Worm (Caenorhabditis elegans) whole organism, early embryonic: ENCODE data around the gene F45B8.5.

Experiments
- B0310.2 ChIP-seq: sonication (generic microtip); optimal IDR thresholded peaks from 2 replicates; lab custom pipeline; 2016; ENCODE audit warnings: mild to moderate bottlenecking, missing genetic modification characterization, missing compliant biosample characterization
- ama-1 ChIP-seq: fragments of 150-350 bp; optimal IDR thresholded peaks from 2 replicates; lab custom pipeline; 2014
- ceh-13 ChIP-seq: fragments of 200-800 bp; sonication (Bioruptor generic); optimal IDR thresholded peaks from 2 replicates; lab custom pipeline; 2018; ENCODE audit warnings: mild to moderate bottlenecking, missing genetic modification characterization, missing compliant biosample characterization
- flt-1 ChIP-seq: fragments of 200-800 bp; sonication (Bioruptor generic); IDR thresholded peaks from 2 replicates; pipeline ENCODE4 v1.3.6; 2022; ENCODE audit warnings: missing genetic modification characterization, missing compliant biosample characterization
- scrt-1 ChIP-seq: fragments of 200-800 bp; sonication (Bioruptor generic); IDR thresholded peaks from 2 replicates; pipeline ENCODE4 v1.3.6; 2022; ENCODE audit warnings: missing genetic modification characterization, missing compliant biosample characterization
- sea-1 ChIP-seq: fragments of 200-800 bp; sonication (Bioruptor generic); conservative IDR thresholded peaks from 2 replicates; pipeline ENCODE4 v1.3.6; 2022; ENCODE audit warnings: missing genetic modification characterization, missing compliant biosample characterization
- tbx-11 ChIP-seq: fragments of 200-800 bp; sonication (Bioruptor generic); IDR thresholded peaks from 2 replicates; pipeline ENCODE4 v1.3.6; 2022; ENCODE audit warnings: missing genetic modification characterization, missing compliant biosample characterization
- tbx-37 ChIP-seq: fragments of 200-800 bp; sonication (Bioruptor generic); conservative IDR thresholded peaks from 2 replicates; pipeline ENCODE4 v1.3.6; 2022; ENCODE audit warnings: missing genetic modification reagents, missing genetic modification characterization, missing compliant biosample characterization

DNA sequence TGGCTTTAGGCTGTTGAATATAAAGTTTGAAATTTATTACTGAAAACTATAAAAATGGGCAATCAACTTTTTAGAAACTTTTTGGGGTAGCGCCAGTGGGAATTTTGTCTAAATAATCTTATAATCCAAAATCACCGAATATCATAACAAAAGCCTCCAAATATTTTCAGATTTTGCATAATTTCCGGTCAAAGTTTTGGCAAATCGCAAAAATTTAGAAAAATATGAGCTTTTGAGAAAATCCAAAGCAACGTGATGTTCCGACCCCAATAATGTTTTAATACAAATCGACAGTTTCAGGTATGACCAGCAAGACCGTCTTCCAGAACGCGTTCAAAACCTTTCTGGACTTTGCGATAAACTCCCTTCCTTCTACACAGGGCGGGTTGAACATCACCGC lies 13.5 kb downstream of the F45B8.5 start, which contains the start of gene emre-1:
- TF ChIP-seq ama-1 (lab: Kevin White, UChicago) (no peak), scrt-1 (GFP tag; lab: Robert Waterston, UW) (no peak), flt-1 (no peak), sea-1 (GFP tag; lab: Robert Waterston, UW) (no peak), ceh-13 (no peak), tbx-37 (GFP tag; lab: Robert Waterston, UW) (no peak), B0310.2 (tag; lab: Kevin White, UChicago) (no peak), tbx-11 (no peak)
